Fruit fly (Drosophila melanogaster) whole organism, embryonic: ENCODE results near the gene wdn.

Experiments used
- ATbp ChIP-seq: fragments of 200-800 bp; sonication (Bioruptor generic); optimal IDR thresholded peaks from 2 replicates; lab custom pipeline; 2017; ENCODE audit warnings: missing biosample characterization, mild to moderate bottlenecking, missing genetic modification characterization, missing genetic modification reagents
- Bdp1 ChIP-seq: fragments of 200-800 bp; sonication (Bioruptor generic); optimal IDR thresholded peaks from 3 replicates; lab custom pipeline; 2016; ENCODE audit warnings: missing biosample characterization, missing genetic modification characterization
- CG10147 ChIP-seq: fragments of 200-800 bp; sonication (Bioruptor generic); optimal IDR thresholded peaks from 2 replicates; lab custom pipeline; 2019; ENCODE audit warnings: missing biosample characterization, mild to moderate bottlenecking, missing genetic modification characterization, moderate library complexity
- CG10267 ChIP-seq: fragments of 200-800 bp; sonication (Bioruptor generic); optimal IDR thresholded peaks from 2 replicates; lab custom pipeline; 2018; ENCODE audit warnings: missing biosample characterization, mild to moderate bottlenecking, missing genetic modification characterization, moderate library complexity
- CG11696 ChIP-seq: fragments of 200-800 bp; sonication (Bioruptor generic); IDR thresholded peaks from 2 replicates; pipeline ENCODE4 v1.3.6; 2022; ENCODE audit warnings: missing biosample characterization, missing genetic modification characterization
- CG13123 ChIP-seq: fragments of 200-800 bp; sonication (Bioruptor generic); optimal IDR thresholded peaks from 2 replicates; lab custom pipeline; 2016; ENCODE audit warnings: missing biosample characterization, missing genetic modification characterization
- CG13287 ChIP-seq: fragments of 200-800 bp; sonication (Bioruptor generic); IDR thresholded peaks from 2 replicates; pipeline ENCODE4 v1.3.6; 2022; ENCODE audit warnings: missing biosample characterization, missing genetic modification characterization; ENCODE audit not compliant: partially characterized antibody
- CG14441 ChIP-seq: fragments of 200-800 bp; sonication (Bioruptor generic); IDR thresholded peaks from 2 replicates; pipeline ENCODE4 v1.3.6; 2022; ENCODE audit warnings: missing biosample characterization, missing genetic modification characterization
- CG14860 ChIP-seq: fragments of 200-800 bp; sonication (Bioruptor generic); IDR thresholded peaks from 3 replicates; pipeline ENCODE4 v1.3.6; 2022; ENCODE audit warnings: missing biosample characterization, missing genetic modification characterization; ENCODE audit not compliant: partially characterized antibody
- CG15601 ChIP-seq: fragments of 200-800 bp; sonication (Bioruptor generic); optimal IDR thresholded peaks from 3 replicates; lab custom pipeline; 2019; ENCODE audit warnings: missing biosample characterization, mild to moderate bottlenecking, missing genetic modification characterization, moderate library complexity
- CG17328 ChIP-seq: fragments of 200-800 bp; sonication (Bioruptor generic); IDR thresholded peaks from 2 replicates; pipeline ENCODE4 v1.3.6; 2022; ENCODE audit warnings: missing biosample characterization, missing genetic modification characterization
- CG1832 ChIP-seq: fragments of 200-800 bp; sonication (Bioruptor generic); optimal IDR thresholded peaks from 2 replicates; lab custom pipeline; 2017; ENCODE audit warnings: missing biosample characterization, mild to moderate bottlenecking, missing genetic modification characterization, inconsistent platforms
- CG18619 ChIP-seq: fragments of 200-800 bp; sonication (Bioruptor generic); optimal IDR thresholded peaks from 3 replicates; lab custom pipeline; 2017; ENCODE audit warnings: missing biosample characterization, mild to moderate bottlenecking, missing genetic modification characterization
- CG18764 ChIP-seq: fragments of 200-800 bp; sonication (Bioruptor generic); optimal IDR thresholded peaks from 3 replicates; lab custom pipeline; 2016; ENCODE audit warnings: missing biosample characterization, missing genetic modification characterization
- CG2875 ChIP-seq: fragments of 200-800 bp; sonication (Bioruptor generic); optimal IDR thresholded peaks from 2 replicates; lab custom pipeline; 2017; ENCODE audit warnings: missing biosample characterization, mild to moderate bottlenecking, missing genetic modification characterization, missing genetic modification reagents
- CG32767 ChIP-seq: fragments of 200-800 bp; sonication (Bioruptor generic); IDR thresholded peaks from 2 replicates; pipeline ENCODE4 v1.3.6; 2022; ENCODE audit warnings: missing biosample characterization, missing genetic modification characterization
- CG3995 ChIP-seq: fragments of 200-800 bp; sonication (Bioruptor generic); optimal IDR thresholded peaks from 3 replicates; lab custom pipeline; 2016; ENCODE audit warnings: missing biosample characterization, missing genetic modification characterization
- CG6854 ChIP-seq: fragments of 200-800 bp; sonication (Bioruptor generic); optimal IDR thresholded peaks from 3 replicates; lab custom pipeline; 2017; ENCODE audit warnings: missing biosample characterization, mild to moderate bottlenecking, missing genetic modification characterization
- CG7357 ChIP-seq: fragments of 200-800 bp; sonication (Bioruptor generic); IDR thresholded peaks from 3 replicates; pipeline ENCODE4 v1.3.6; 2022; ENCODE audit warnings: missing biosample characterization, missing genetic modification characterization
- CG7372 ChIP-seq: fragments of 200-800 bp; sonication (Bioruptor generic); IDR thresholded peaks from 2 replicates; pipeline ENCODE4 v1.3.6; 2022; ENCODE audit warnings: missing biosample characterization, missing genetic modification characterization
- CG8765 ChIP-seq: fragments of 200-800 bp; sonication (Bioruptor generic); IDR thresholded peaks from 2 replicates; pipeline ENCODE4 v1.3.6; 2022; ENCODE audit warnings: missing biosample characterization, missing genetic modification characterization
- CG9817 ChIP-seq: fragments of 200-800 bp; sonication (Bioruptor generic); optimal IDR thresholded peaks from 2 replicates; lab custom pipeline; 2018; ENCODE audit warnings: missing biosample characterization, mild to moderate bottlenecking, missing genetic modification characterization, moderate library complexity
- Camta ChIP-seq: fragments of 200-800 bp; sonication (Bioruptor generic); optimal IDR thresholded peaks from 2 replicates; lab custom pipeline; 2016; ENCODE audit warnings: missing biosample characterization, missing genetic modification characterization
- Drgx ChIP-seq: fragments of 200-800 bp; sonication (Bioruptor generic); IDR thresholded peaks from 2 replicates; pipeline ENCODE4 v1.3.6; 2022; ENCODE audit warnings: missing biosample characterization, missing genetic modification characterization
- MBD-R2 ChIP-seq: fragments of 200-800 bp; sonication (Bioruptor generic); IDR thresholded peaks from 2 replicates; pipeline ENCODE4 v1.3.6; 2022; ENCODE audit warnings: missing biosample characterization, missing genetic modification characterization
- MESR4 ChIP-seq: fragments of 200-800 bp; sonication (Bioruptor generic); optimal IDR thresholded peaks from 2 replicates; lab custom pipeline; 2018; ENCODE audit warnings: missing biosample characterization, mild to moderate bottlenecking, missing genetic modification characterization, moderate library complexity
- Oaz ChIP-seq: fragments of 200-800 bp; sonication (Bioruptor generic); IDR thresholded peaks from 2 replicates; pipeline ENCODE4 v1.3.6; 2022; ENCODE audit warnings: missing biosample characterization, missing genetic modification characterization
- Optix ChIP-seq: fragments of 200-800 bp; sonication (Bioruptor generic); IDR thresholded peaks from 3 replicates; pipeline ENCODE4 v1.3.6; 2022; ENCODE audit warnings: missing biosample characterization, missing genetic modification characterization
- Sin3A ChIP-seq: fragments of >200 bp; optimal IDR thresholded peaks from 2 replicates; lab custom pipeline; 2018
- Sox100B ChIP-seq: fragments of 200-800 bp; sonication (Bioruptor generic); optimal IDR thresholded peaks from 3 replicates; lab custom pipeline; 2018; ENCODE audit warnings: missing biosample characterization, mild to moderate bottlenecking, missing genetic modification characterization
- Sry-δ ChIP-seq: fragments of 200-800 bp; sonication (Bioruptor generic); optimal IDR thresholded peaks from 2 replicates; lab custom pipeline; 2016; ENCODE audit warnings: missing biosample characterization, missing genetic modification characterization
- Vsx1 ChIP-seq: fragments of 200-800 bp; sonication (Bioruptor generic); optimal IDR thresholded peaks from 2 replicates; lab custom pipeline; 2017; ENCODE audit warnings: missing biosample characterization, mild to moderate bottlenecking, missing genetic modification characterization, missing genetic modification reagents
- abd-A ChIP-seq: fragments of 200-800 bp; sonication (Bioruptor generic); optimal IDR thresholded peaks from 3 replicates; lab custom pipeline; 2019; ENCODE audit warnings: missing biosample characterization, mild to moderate bottlenecking, missing genetic modification characterization, moderate library complexity
- ac ChIP-seq: fragments of 200-800 bp; sonication (Bioruptor generic); optimal IDR thresholded peaks from 3 replicates; lab custom pipeline; 2017; ENCODE audit warnings: missing biosample characterization, mild to moderate bottlenecking, missing genetic modification characterization
- aop ChIP-seq: fragments of 200-800 bp; sonication (Bioruptor generic); IDR thresholded peaks from 2 replicates; pipeline ENCODE4 v1.3.6; 2022; ENCODE audit warnings: missing biosample characterization, missing genetic modification characterization
- chm ChIP-seq: fragments of 200-800 bp; sonication (Bioruptor generic); IDR thresholded peaks from 2 replicates; pipeline ENCODE4 v1.3.6; 2022; ENCODE audit warnings: missing biosample characterization, missing genetic modification characterization
- dimm ChIP-seq: fragments of 200-800 bp; sonication (Bioruptor generic); IDR thresholded peaks from 2 replicates; pipeline ENCODE4 v1.3.6; 2022; ENCODE audit warnings: missing biosample characterization, missing genetic modification characterization
- disco-r ChIP-seq: fragments of 200-800 bp; sonication (Bioruptor generic); optimal IDR thresholded peaks from 2 replicates; lab custom pipeline; 2016; ENCODE audit warnings: missing biosample characterization, missing genetic modification characterization
- fru ChIP-seq: fragments of >200 bp; optimal IDR thresholded peaks from 2 replicates; lab custom pipeline; 2017
- kah ChIP-seq: fragments of 200-800 bp; sonication (Bioruptor generic); optimal IDR thresholded peaks from 2 replicates; lab custom pipeline; 2018; ENCODE audit warnings: missing biosample characterization, mild to moderate bottlenecking, missing genetic modification characterization
- luna ChIP-seq: fragments of 200-800 bp; sonication (Bioruptor generic); optimal IDR thresholded peaks from 2 replicates; lab custom pipeline; 2016; ENCODE audit warnings: missing biosample characterization, missing genetic modification characterization
- nerfin-2 ChIP-seq: fragments of 200-800 bp; sonication (Bioruptor generic); IDR thresholded peaks from 2 replicates; pipeline ENCODE4 v1.3.6; 2022; ENCODE audit warnings: missing biosample characterization, missing genetic modification characterization; ENCODE audit not compliant: partially characterized antibody
- psq ChIP-seq: fragments of 200-800 bp; sonication (Bioruptor generic); optimal IDR thresholded peaks from 2 replicates; lab custom pipeline; 2017; ENCODE audit warnings: missing biosample characterization, missing genetic modification characterization
- sd ChIP-seq: fragments of 200-800 bp; sonication (Bioruptor generic); optimal IDR thresholded peaks from 3 replicates; lab custom pipeline; 2018; ENCODE audit warnings: missing biosample characterization, mild to moderate bottlenecking, missing genetic modification characterization, moderate library complexity
- shn ChIP-seq: fragments of 200-800 bp; sonication (Bioruptor generic); optimal IDR thresholded peaks from 3 replicates; lab custom pipeline; 2016; ENCODE audit warnings: missing biosample characterization, missing genetic modification characterization
- slou ChIP-seq: fragments of 200-800 bp; sonication (Bioruptor generic); optimal IDR thresholded peaks from 3 replicates; lab custom pipeline; 2016; ENCODE audit warnings: missing biosample characterization, missing genetic modification characterization
- tgo ChIP-seq: fragments of 200-800 bp; sonication (Bioruptor generic); IDR thresholded peaks from 3 replicates; pipeline ENCODE4 v1.3.6; 2022; ENCODE audit warnings: missing biosample characterization, missing genetic modification characterization
- tll ChIP-seq, 2 experiments: fragments of 200-800 bp in 1 of 2; fragments of >200 bp in 1 of 2; sonication (Bioruptor generic) in 1 of 2; optimal IDR thresholded peaks; 2 replicates each; lab custom pipeline; 2017 to 2019; ENCODE audit warnings: missing biosample characterization in 2 of 2, missing genetic modification characterization in 2 of 2, mild to moderate bottlenecking in 1 of 2, moderate library complexity in 1 of 2
- twi ChIP-seq: fragments of 200-800 bp; optimal IDR thresholded peaks from 2 replicates; lab custom pipeline; 2019; ENCODE audit warnings: missing biosample characterization, mild to moderate bottlenecking, missing genetic modification characterization, moderate library complexity
- unc-4 ChIP-seq: fragments of 200-800 bp; sonication (Bioruptor generic); IDR thresholded peaks from 2 replicates; pipeline ENCODE4 v1.3.6; 2022; ENCODE audit warnings: missing biosample characterization, missing genetic modification characterization; ENCODE audit not compliant: partially characterized antibody

The wdn gene

dm6 chr3R:28819555-28820305, 8.6 kb upstream of the wdn start, which contains the start of the genes CG1523 and CG1647 (continued):
- TF ChIP-seq CG18764 (GFP tag; lab: Kevin White, UChicago) (peak; percentile 45), CG8765 (GFP tag; lab: Robert Waterston, UW) (peak; percentile 31; the same call in 1 of the 2 replicates), sd (tag; lab: Kevin White, UChicago) (no peak), CG15601 (tag; lab: Kevin White, UChicago) (no peak), CG13123 (GFP tag; lab: Kevin White, UChicago) (peak; percentile 4), CG7372 (GFP tag; lab: Robert Waterston, UW) (0 out of 2 replicates have a peak, but pooled peaks have one; percentile 48), Camta (GFP tag; lab: Kevin White, UChicago) (peak; percentile 12), shn (peak; percentile 60), luna (peak; percentile 20), nerfin-2 (GFP tag; lab: Robert Waterston, UW) (no peak), CG17328 (GFP tag; lab: Robert Waterston, UW) (peak; percentile 60; the same call in 1 of the 2 replicates), CG13287 (GFP tag; lab: Robert Waterston, UW) (peak; percentile 67), CG18619 (GFP tag; lab: Kevin White, UChicago) (no peak), Sox100B (no peak), CG14860 (no peak), tgo (GFP tag; lab: Robert Waterston, UW) (peak; percentile 67), ATbp (GFP tag; lab: Kevin White, UChicago) (peak; percentile 37), CG10147 (GFP tag; lab: Kevin White, UChicago) (no peak), CG3995 (peak; percentile 22), Vsx1 (GFP tag; lab: Kevin White, UChicago) (no peak), aop (GFP tag; lab: Robert Waterston, UW) (no peak), MBD-R2 (GFP tag; lab: Robert Waterston, UW) (peak; percentile 73), chm (no peak), kah (GFP tag; lab: Kevin White, UChicago) (peak; percentile 9), CG2875 (GFP tag; lab: Kevin White, UChicago) (peak; percentile 35), unc-4 (GFP tag; lab: Robert Waterston, UW) (peak; percentile 55; the same call in 1 of the 2 replicates), Optix (GFP tag; lab: Robert Waterston, UW) (peak; percentile 19; the same call in 1 of the 3 replicates), CG9817 (tag; lab: Kevin White, UChicago) (peak; percentile 79), ac (GFP tag; lab: Kevin White, UChicago) (no peak), fru (lab: Kevin White, UChicago) (no peak), twi (tag; lab: Kevin White, UChicago) (no peak), disco-r (GFP tag; lab: Kevin White, UChicago) (peak; percentile 38), slou (GFP tag; lab: Kevin White, UChicago) (no peak), Bdp1 (GFP tag; lab: Kevin White, UChicago) (peak; percentile 26), CG10267 (tag; lab: Kevin White, UChicago) (peak; percentile 88), CG7357 (peak; percentile 47; the same call in 2 of the 3 replicates), CG1832 (GFP tag; lab: Kevin White, UChicago) (no peak), MESR4 (GFP tag; lab: Kevin White, UChicago) (peak; percentile 22), CG14441 (peak; percentile 58), tll (GFP tag; optimal IDR thresholded peaks at IDR 0.05; lab: Kevin White, UChicago) (no peak), dimm (GFP tag; lab: Robert Waterston, UW) (no peak), Drgx (peak; percentile 34; the same call in 1 of the 2 replicates), psq (GFP tag; lab: Kevin White, UChicago) (no peak), Sry-δ (GFP tag; lab: Kevin White, UChicago) (peak; percentile 41), CG6854 (GFP tag; lab: Kevin White, UChicago) (no peak), abd-A (tag; lab: Kevin White, UChicago) (no peak), Sin3A (lab: Kevin White, UChicago) (no peak), CG32767 (GFP tag; lab: Robert Waterston, UW) (no peak), CG11696 (GFP tag; lab: Robert Waterston, UW) (no peak), Oaz (GFP tag; lab: Robert Waterston, UW) (no peak)
